Worm (Caenorhabditis elegans) whole organism, L1 larva: ENCODE data around the gene Y6E2A.1.

Source experiments
- elt-2 ChIP-seq: sonication (generic microtip); optimal IDR thresholded peaks from 2 replicates; lab custom pipeline; 2016; ENCODE audit warnings: missing genetic modification characterization, mild to moderate bottlenecking, inconsistent platforms, missing compliant biosample characterization, missing genetic modification reagents
- fos-1 ChIP-seq: fragments of 150-350 bp; optimal IDR thresholded peaks from 2 replicates; lab custom pipeline; 2014; ENCODE audit warnings: missing biosample characterization, missing genetic modification characterization
- nhr-90 ChIP-seq: sonication (generic microtip); optimal IDR thresholded peaks from 2 replicates; lab custom pipeline; 2016; ENCODE audit warnings: mild to moderate bottlenecking, missing genetic modification characterization, missing compliant biosample characterization; ENCODE audit not compliant: poor library complexity

DNA sequence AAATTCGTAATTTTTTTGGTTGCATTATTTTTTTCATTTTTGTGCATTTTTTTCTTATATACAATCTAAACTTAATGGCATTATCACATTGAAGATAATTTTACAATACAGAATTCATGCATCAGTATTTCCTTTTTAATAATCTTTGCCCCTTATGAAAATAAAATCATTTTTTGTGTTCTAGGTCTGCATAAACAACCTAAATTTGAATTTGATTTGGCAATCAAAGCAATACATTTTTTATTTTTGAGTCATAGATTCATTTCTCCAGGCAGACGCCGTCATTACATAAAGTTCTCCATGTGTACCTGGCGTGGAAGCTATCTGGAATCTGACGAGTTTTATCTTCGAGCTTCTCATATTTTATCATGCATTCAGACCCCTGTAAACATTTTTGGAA is 11.6 kb upstream of the Y6E2A.1 start, which contains the start of gene srh-140:
- TF ChIP-seq nhr-90 (no peak), fos-1 (tag; lab: Kevin White, UChicago) (no peak), elt-2 (tag; lab: Kevin White, UChicago) (no peak)
